Worm (Caenorhabditis elegans) whole organism, midembryonic: ENCODE data around the gene hum-8.

ENCODE experiments used
- T22C8.4 ChIP-seq: fragments of 200-800 bp; sonication (Bioruptor generic); IDR thresholded peaks from 2 replicates; pipeline ENCODE4 v1.3.6; 2022; ENCODE audit warnings: missing genetic modification characterization, missing compliant biosample characterization
- cog-1 ChIP-seq: sonication (generic microtip); optimal IDR thresholded peaks from 2 replicates; lab custom pipeline; 2016; ENCODE audit warnings: missing genetic modification characterization, missing compliant biosample characterization
- flt-1 ChIP-seq: fragments of 200-800 bp; sonication (Bioruptor generic); IDR thresholded peaks from 2 replicates; pipeline ENCODE4 v1.3.6; 2022; ENCODE audit warnings: missing genetic modification characterization, missing compliant biosample characterization
- klf-2 ChIP-seq: fragments of 200-800 bp; sonication (Bioruptor generic); conservative IDR thresholded peaks from 2 replicates; pipeline ENCODE4 v1.3.6; 2022; ENCODE audit warnings: missing genetic modification reagents, missing genetic modification characterization, missing compliant biosample characterization
- med-1 ChIP-seq: sonication (generic microtip); optimal IDR thresholded peaks from 2 replicates; lab custom pipeline; 2017; ENCODE audit warnings: missing genetic modification characterization, mild to moderate bottlenecking, missing compliant biosample characterization, antibody characterized with exemption, missing genetic modification reagents; ENCODE audit not compliant: insufficient read depth
- ref-1 ChIP-seq: fragments of 200-800 bp; sonication (Bioruptor generic); conservative IDR thresholded peaks from 2 replicates; pipeline ENCODE4 v1.3.6; 2022; ENCODE audit warnings: missing genetic modification reagents, missing genetic modification characterization, missing compliant biosample characterization
- ztf-23 ChIP-seq: fragments of 200-800 bp; sonication (Bioruptor generic); IDR thresholded peaks from 2 replicates; pipeline ENCODE4 v1.3.6; 2022; ENCODE audit warnings: missing genetic modification reagents, missing genetic modification characterization, missing compliant biosample characterization
- ztf-29 ChIP-seq: fragments of 200-800 bp; sonication (Bioruptor generic); IDR thresholded peaks from 2 replicates; pipeline ENCODE4 v1.3.6; 2022; ENCODE audit warnings: missing genetic modification reagents, missing genetic modification characterization, missing compliant biosample characterization

- TF ChIP-seq ref-1 (GFP tag; lab: Robert Waterston, UW) (no peak), T22C8.4 (GFP tag; lab: Robert Waterston, UW) (no peak), ztf-29 (no peak), ztf-23 (GFP tag; lab: Robert Waterston, UW) (no peak), flt-1 (GFP tag; lab: Robert Waterston, UW) (no peak), cog-1 (tag; lab: Kevin White, UChicago) (no peak), med-1 (GFP tag; lab: Kevin White, UChicago) (no peak), klf-2 (GFP tag; lab: Robert Waterston, UW) (no peak)
Observed at ce11 chrIV:387283-388048, 52.9 kb downstream of the hum-8 start.
